Worm (Caenorhabditis elegans) whole organism, early embryonic: ENCODE data around the gene unc-43.

Experiments used
- ama-1 ChIP-seq: fragments of 150-350 bp; optimal IDR thresholded peaks from 2 replicates; lab custom pipeline; 2014
- ceh-13 ChIP-seq: fragments of 200-800 bp; sonication (Bioruptor generic); optimal IDR thresholded peaks from 2 replicates; lab custom pipeline; 2018; ENCODE audit warnings: mild to moderate bottlenecking, missing genetic modification characterization, missing compliant biosample characterization
- ceh-36 ChIP-seq: sonication (generic microtip); optimal IDR thresholded peaks from 2 replicates; lab custom pipeline; 2016; ENCODE audit warnings: missing genetic modification characterization, inconsistent platforms, missing compliant biosample characterization
- hmbx-1 ChIP-seq: sonication (generic microtip); optimal IDR thresholded peaks from 2 replicates; lab custom pipeline; 2016; ENCODE audit warnings: mild to moderate bottlenecking, missing genetic modification characterization, missing compliant biosample characterization
- scrt-1 ChIP-seq: fragments of 200-800 bp; sonication (Bioruptor generic); IDR thresholded peaks from 2 replicates; pipeline ENCODE4 v1.3.6; 2022; ENCODE audit warnings: missing genetic modification characterization, missing compliant biosample characterization
- tbx-37 ChIP-seq: fragments of 200-800 bp; sonication (Bioruptor generic); conservative IDR thresholded peaks from 2 replicates; pipeline ENCODE4 v1.3.6; 2022; ENCODE audit warnings: missing genetic modification reagents, missing genetic modification characterization, missing compliant biosample characterization
- tra-4 ChIP-seq: sonication (generic microtip); optimal IDR thresholded peaks from 2 replicates; lab custom pipeline; 2017; ENCODE audit warnings: missing genetic modification characterization, missing compliant biosample characterization

ce11 chrIV:10304383-10304782, 45.6 kb downstream of the unc-43 start:
- TF ChIP-seq ama-1 (lab: Kevin White, UChicago) (no peak), tbx-37 (GFP tag; lab: Robert Waterston, UW) (no peak), ceh-36 (no peak), tra-4 (tag; lab: Kevin White, UChicago) (no peak), scrt-1 (GFP tag; lab: Robert Waterston, UW) (no peak), hmbx-1 (tag; lab: Kevin White, UChicago) (no peak), ceh-13 (no peak)
